Fruit fly (Drosophila melanogaster): ENCODE measurements around the gene Scsalpha1.
A peak's percentile ranks its signal among the peaks of the same experiment; 100 is the strongest.

The Scsalpha1 gene

DNA sequence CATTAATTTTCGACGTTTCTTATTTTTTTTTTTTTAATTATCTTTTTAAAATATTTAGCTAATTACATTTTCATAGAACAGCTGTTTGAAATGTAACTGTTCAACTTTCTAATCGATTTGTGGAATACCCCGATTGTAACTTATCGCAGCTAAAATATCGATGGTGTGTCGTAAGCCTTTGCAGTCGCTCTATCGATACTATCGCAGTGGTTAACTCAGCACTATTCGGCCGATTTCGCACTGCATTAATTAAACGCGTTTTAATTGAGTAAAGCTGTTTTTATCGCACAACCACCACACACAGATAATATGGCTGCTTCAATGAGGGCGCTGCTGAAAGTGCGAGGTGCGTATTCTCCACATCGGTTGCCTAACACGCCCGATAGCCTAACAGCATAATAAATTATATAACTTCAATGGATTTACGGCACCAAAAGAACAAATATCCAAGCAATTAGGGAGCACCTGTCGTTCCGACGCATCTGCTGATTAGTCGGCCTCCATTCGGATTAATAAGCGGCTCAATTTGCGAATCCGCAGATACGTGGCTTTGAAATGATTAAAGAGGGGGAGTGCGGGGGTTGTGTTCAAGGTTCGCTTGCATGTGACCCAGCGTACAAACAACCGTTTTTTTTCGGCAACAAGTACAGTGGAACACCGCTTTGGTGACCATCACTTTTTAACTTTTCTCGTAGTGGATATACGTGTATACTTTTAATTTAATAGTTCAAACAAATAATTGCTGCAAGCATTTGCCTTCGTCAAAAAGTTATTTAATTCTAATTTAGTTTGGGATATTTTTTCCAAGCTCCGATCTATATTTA, at the start of gene Scsalpha1 (continued):
- peak; percentile 6 for TF ChIP-seq CG7839 (tag; optimal IDR thresholded peaks at IDR 0.05)
- no peak for TF ChIP-seq eyg (GFP tag; optimal IDR thresholded peaks at IDR 0.05)
- TF ChIP-seq shn (GFP tag; optimal IDR thresholded peaks at IDR 0.05): no peak
- peak; percentile 40 for TF ChIP-seq CG30020 (tag; optimal IDR thresholded peaks at IDR 0.05)
- TF ChIP-seq CG17912 (GFP tag; optimal IDR thresholded peaks at IDR 0.05): no peak
- no peak for TF ChIP-seq CG8944 (GFP tag; optimal IDR thresholded peaks at IDR 0.05)
- TF ChIP-seq luna (GFP tag; optimal IDR thresholded peaks at IDR 0.05): no peak
- TF ChIP-seq z (GFP tag; IDR thresholded peaks at IDR 0.05): no peak
- TF ChIP-seq ro (GFP tag; IDR thresholded peaks at IDR 0.05): no peak
- peak; percentile 47 for TF ChIP-seq CG3281 (GFP tag; optimal IDR thresholded peaks at IDR 0.05)
- no peak for TF ChIP-seq Tbp (GFP tag; optimal IDR thresholded peaks at IDR 0.05)
- TF ChIP-seq CG17829 (tag; optimal IDR thresholded peaks at IDR 0.05): peak; percentile 62
- no peak for TF ChIP-seq slou (GFP tag; optimal IDR thresholded peaks at IDR 0.05)
- TF ChIP-seq ERR (GFP tag; optimal IDR thresholded peaks at IDR 0.05): no peak
- peak; percentile 46 for TF ChIP-seq Drgx (GFP tag; IDR thresholded peaks at IDR 0.05)
- TF ChIP-seq CG6689 (GFP tag; IDR thresholded peaks at IDR 0.05): peak; percentile 29; the same call in 1 of the 2 replicates
- TF ChIP-seq maf-S (GFP tag; optimal IDR thresholded peaks at IDR 0.05): no peak
- no peak for TF ChIP-seq CG2199 (GFP tag; IDR thresholded peaks at IDR 0.05)
- peak; percentile 12 for TF ChIP-seq HLH54F (GFP tag; optimal IDR thresholded peaks at IDR 0.05)
- peak; percentile 43; the same call in 1 of the 3 replicates for TF ChIP-seq CG34422 (GFP tag; IDR thresholded peaks at IDR 0.05)
- TF ChIP-seq CG3838 (GFP tag; optimal IDR thresholded peaks at IDR 0.05): no peak
- peak; percentile 45 for TF ChIP-seq Fer1 (GFP tag; optimal IDR thresholded peaks at IDR 0.05)
- TF ChIP-seq CG9727 (GFP tag; optimal IDR thresholded peaks at IDR 0.05): no peak
- TF ChIP-seq CG14667 (GFP tag; IDR thresholded peaks at IDR 0.05): no peak
- TF ChIP-seq CG8290 (GFP tag; optimal IDR thresholded peaks at IDR 0.05): peak; percentile 8
- TF ChIP-seq CG8290 (tag; optimal IDR thresholded peaks at IDR 0.05): peak in 1 of 2 experiments; percentile 71
- TF ChIP-seq CG42726 (GFP tag; IDR thresholded peaks at IDR 0.05; ENCODE audit: partially characterized antibody): peak; percentile 99
- TF ChIP-seq CG12155 (GFP tag; optimal IDR thresholded peaks at IDR 0.05): peak; percentile 8
- no peak for TF ChIP-seq CG6765 (GFP tag; optimal IDR thresholded peaks at IDR 0.05)
- peak; percentile 7 for TF ChIP-seq Dip3 (GFP tag; optimal IDR thresholded peaks at IDR 0.05)
- TF ChIP-seq fd64A (GFP tag; optimal IDR thresholded peaks at IDR 0.05): no peak
- TF ChIP-seq cato (GFP tag; optimal IDR thresholded peaks at IDR 0.05; ENCODE audit: borderline replicate concordance): no peak
- no peak for TF ChIP-seq stc (GFP tag; IDR thresholded peaks at IDR 0.05)
- no peak for TF ChIP-seq dati (GFP tag; IDR thresholded peaks at IDR 0.05)
- TF ChIP-seq CG34224 (GFP tag; IDR thresholded peaks at IDR 0.05; ENCODE audit: partially characterized antibody): peak; percentile 99
- no peak for TF ChIP-seq CG4360 (GFP tag; IDR thresholded peaks at IDR 0.05)
- TF ChIP-seq CG6813 (GFP tag; optimal IDR thresholded peaks at IDR 0.05): no peak
- TF ChIP-seq Ptx1 (GFP tag; IDR thresholded peaks at IDR 0.05): peak; percentile 30; the same call in 1 of the 2 replicates
- no peak; the same call in 1 of the 2 replicates for TF ChIP-seq rib (GFP tag; IDR thresholded peaks at IDR 0.05)
- no peak for TF ChIP-seq GATAe (GFP tag; conservative IDR thresholded peaks at IDR 0.05)
- TF ChIP-seq Scr (GFP tag; IDR thresholded peaks at IDR 0.05; ENCODE audit: partially characterized antibody): peak; percentile 98
- no peak for TF ChIP-seq CG12104 (GFP tag; optimal IDR thresholded peaks at IDR 0.05)
- no peak for TF ChIP-seq hth (optimal IDR thresholded peaks at IDR 0.05)
- TF ChIP-seq p53 (GFP tag; optimal IDR thresholded peaks at IDR 0.05): no peak
- TF ChIP-seq sd (tag; optimal IDR thresholded peaks at IDR 0.05): peak; percentile 26
- no peak for TF ChIP-seq CG11247 (GFP tag; IDR thresholded peaks at IDR 0.05)
- peak; percentile 72 for TF ChIP-seq CG9932 (GFP tag; IDR thresholded peaks at IDR 0.05)
- no peak for TF ChIP-seq CG7357 (GFP tag; IDR thresholded peaks at IDR 0.05)
- no peak for TF ChIP-seq disco-r (GFP tag; optimal IDR thresholded peaks at IDR 0.05)
- 0 out of 2 replicates have a peak, but pooled peaks have one; percentile 10 for TF ChIP-seq esg (GFP tag; conservative IDR thresholded peaks at IDR 0.05)
- no peak for TF ChIP-seq HLHmδ (GFP tag; optimal IDR thresholded peaks at IDR 0.05)

Measured in whole organism, embryonic.